Fruit fly (Drosophila melanogaster) whole organism, prepupa: ENCODE measurements around the gene vex.

Experiments
- Blimp-1 ChIP-seq: fragments of 200-800 bp; sonication (Bioruptor generic); optimal IDR thresholded peaks from 3 replicates; lab custom pipeline; 2017; ENCODE audit warnings: missing biosample characterization, missing genetic modification characterization, mild to moderate bottlenecking, moderate library complexity, missing genetic modification reagents
- CG11902 ChIP-seq: fragments of 200-800 bp; sonication (Bioruptor generic); optimal IDR thresholded peaks from 3 replicates; lab custom pipeline; 2016; ENCODE audit warnings: missing biosample characterization, missing genetic modification characterization
- CG32006 ChIP-seq: fragments of 200-800 bp; sonication (Bioruptor generic); optimal IDR thresholded peaks from 3 replicates; lab custom pipeline; 2017; ENCODE audit warnings: missing biosample characterization, mild to moderate bottlenecking, missing genetic modification characterization
- CG6163 ChIP-seq: fragments of 200-800 bp; sonication (Bioruptor generic); IDR thresholded peaks from 3 replicates; pipeline ENCODE4 v1.3.6; 2022; ENCODE audit warnings: missing biosample characterization, missing genetic modification characterization
- CG8632 ChIP-seq: fragments of 200-800 bp; sonication (Bioruptor generic); optimal IDR thresholded peaks from 3 replicates; lab custom pipeline; 2016; ENCODE audit warnings: missing biosample characterization, missing genetic modification characterization
- Eip75B ChIP-seq: fragments of 200-800 bp; sonication (Bioruptor generic); optimal IDR thresholded peaks from 3 replicates; lab custom pipeline; 2016; ENCODE audit warnings: missing biosample characterization, missing genetic modification characterization
- Met ChIP-seq: fragments of 200-800 bp; sonication (Bioruptor generic); optimal IDR thresholded peaks from 3 replicates; lab custom pipeline; 2016; ENCODE audit warnings: missing biosample characterization, missing genetic modification characterization
- Sox14 ChIP-seq: fragments of 200-800 bp; sonication (Bioruptor generic); optimal IDR thresholded peaks from 3 replicates; lab custom pipeline; 2016; ENCODE audit warnings: missing biosample characterization, missing genetic modification characterization
- acj6 ChIP-seq: fragments of 200-800 bp; sonication (Bioruptor generic); optimal IDR thresholded peaks from 3 replicates; lab custom pipeline; 2016; ENCODE audit warnings: missing biosample characterization, missing genetic modification characterization
- cyc ChIP-seq: fragments of 200-800 bp; sonication (Bioruptor generic); optimal IDR thresholded peaks from 3 replicates; lab custom pipeline; 2016; ENCODE audit warnings: missing biosample characterization, missing genetic modification characterization
- dac ChIP-seq: fragments of 200-800 bp; sonication (Bioruptor generic); optimal IDR thresholded peaks from 2 replicates; lab custom pipeline; 2017; ENCODE audit warnings: missing biosample characterization, mild to moderate bottlenecking, missing genetic modification characterization
- dsx ChIP-seq: fragments of 200-800 bp; optimal IDR thresholded peaks from 3 replicates; lab custom pipeline; 2019; ENCODE audit warnings: missing biosample characterization, mild to moderate bottlenecking, missing genetic modification characterization, moderate library complexity; ENCODE audit not compliant: poor library complexity, severe bottlenecking
- fd59A ChIP-seq: fragments of 200-800 bp; sonication (Bioruptor generic); optimal IDR thresholded peaks from 2 replicates; lab custom pipeline; 2017; ENCODE audit warnings: missing biosample characterization, mild to moderate bottlenecking, missing genetic modification characterization, missing genetic modification reagents
- fd85E ChIP-seq: fragments of 200-800 bp; sonication (Bioruptor generic); optimal IDR thresholded peaks from 3 replicates; lab custom pipeline; 2016; ENCODE audit warnings: missing biosample characterization, missing genetic modification characterization
- fkh ChIP-seq: fragments of 200-800 bp; sonication (Bioruptor generic); optimal IDR thresholded peaks from 3 replicates; lab custom pipeline; 2017; ENCODE audit warnings: missing biosample characterization, mild to moderate bottlenecking, missing genetic modification characterization, moderate library complexity
- net ChIP-seq: fragments of 200-800 bp; sonication (Bioruptor generic); optimal IDR thresholded peaks from 3 replicates; lab custom pipeline; 2016; ENCODE audit warnings: missing biosample characterization, missing genetic modification characterization
- salr ChIP-seq, 2 experiments: fragments of 200-800 bp; sonication (Bioruptor generic); optimal IDR thresholded peaks; 3 replicates each; lab custom pipeline; 2016 to 2018; ENCODE audit warnings: missing biosample characterization in 2 of 2, missing genetic modification characterization in 2 of 2, mild to moderate bottlenecking in 1 of 2
- svp ChIP-seq: fragments of 200-800 bp; sonication (Bioruptor generic); peaks from one replicate; lab custom pipeline; 2016; ENCODE audit warnings: missing biosample characterization, missing genetic modification characterization
- topi ChIP-seq: fragments of 200-800 bp; sonication (Bioruptor generic); optimal IDR thresholded peaks from 3 replicates; lab custom pipeline; 2016; ENCODE audit warnings: missing biosample characterization, missing genetic modification characterization
- vri ChIP-seq: fragments of 200-800 bp; sonication (Bioruptor generic); optimal IDR thresholded peaks from 3 replicates; lab custom pipeline; 2016; ENCODE audit warnings: missing biosample characterization, mild to moderate bottlenecking, missing genetic modification characterization

vex gene

DNA sequence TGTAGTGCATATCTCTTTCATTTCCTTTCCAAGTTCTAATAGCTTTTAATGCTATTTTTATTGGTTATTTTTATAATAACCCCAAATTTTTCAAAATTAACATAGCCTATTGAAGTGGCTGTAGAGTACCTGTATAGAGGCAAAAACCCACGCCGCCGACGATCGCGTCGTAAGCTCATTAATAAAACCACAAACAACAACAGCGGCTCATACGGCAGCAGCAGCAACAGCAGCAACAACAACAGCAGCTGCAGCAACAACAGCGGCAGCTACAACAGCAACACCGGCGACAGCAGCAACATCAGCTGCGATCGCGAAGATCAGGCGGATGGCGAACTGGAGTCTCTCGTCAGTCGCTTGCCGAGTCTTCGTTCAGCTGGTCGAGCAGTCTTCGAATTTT, 112.6 kb downstream of the vex start, which contains the start of gene CG2145 (continued):
- peak; percentile 85 for TF ChIP-seq svp (GFP tag; lab: Kevin White, UChicago)
- no peak for TF ChIP-seq Blimp-1
- peak; percentile 26 for TF ChIP-seq Eip75B (GFP tag; lab: Kevin White, UChicago)
- peak; percentile 88 for TF ChIP-seq CG6163 (GFP tag; lab: Robert Waterston, UW)
- TF ChIP-seq fd59A (GFP tag; lab: Kevin White, UChicago), result no peak
- TF ChIP-seq Sox14, result no peak
- TF ChIP-seq dac, result no peak
- TF ChIP-seq CG8632 (GFP tag; lab: Kevin White, UChicago), result peak; percentile 34

DNA sequence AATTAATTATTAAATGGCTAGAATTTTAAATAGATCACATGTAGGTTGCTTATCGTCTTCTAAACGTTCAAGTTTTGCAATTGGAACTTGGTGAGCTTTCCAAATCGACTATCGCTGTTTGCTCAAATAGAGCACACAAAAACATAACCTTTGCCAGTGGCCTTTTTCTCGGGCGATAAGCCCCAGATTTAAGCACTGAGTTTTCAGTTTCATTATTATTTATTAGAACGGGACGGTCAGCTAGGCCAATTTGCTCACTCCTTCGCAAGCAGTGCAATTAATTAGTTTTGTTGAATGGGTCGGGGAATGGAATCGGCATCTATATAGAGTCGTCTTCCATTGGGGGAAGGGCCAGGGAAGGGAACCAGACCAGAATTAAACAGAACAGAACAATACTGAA, 113.5 kb downstream of the vex start:
- TF ChIP-seq vri (peak; percentile 14), svp (GFP tag; lab: Kevin White, UChicago) (peak; percentile 77), Eip75B (GFP tag; lab: Kevin White, UChicago) (no peak), fd85E (GFP tag; lab: Kevin White, UChicago) (no peak), acj6 (no peak), CG11902 (GFP tag; lab: Kevin White, UChicago) (no peak), dac (no peak), cyc (no peak)
- TF ChIP-seq, all 60 proteins: peak for 2

DNA sequence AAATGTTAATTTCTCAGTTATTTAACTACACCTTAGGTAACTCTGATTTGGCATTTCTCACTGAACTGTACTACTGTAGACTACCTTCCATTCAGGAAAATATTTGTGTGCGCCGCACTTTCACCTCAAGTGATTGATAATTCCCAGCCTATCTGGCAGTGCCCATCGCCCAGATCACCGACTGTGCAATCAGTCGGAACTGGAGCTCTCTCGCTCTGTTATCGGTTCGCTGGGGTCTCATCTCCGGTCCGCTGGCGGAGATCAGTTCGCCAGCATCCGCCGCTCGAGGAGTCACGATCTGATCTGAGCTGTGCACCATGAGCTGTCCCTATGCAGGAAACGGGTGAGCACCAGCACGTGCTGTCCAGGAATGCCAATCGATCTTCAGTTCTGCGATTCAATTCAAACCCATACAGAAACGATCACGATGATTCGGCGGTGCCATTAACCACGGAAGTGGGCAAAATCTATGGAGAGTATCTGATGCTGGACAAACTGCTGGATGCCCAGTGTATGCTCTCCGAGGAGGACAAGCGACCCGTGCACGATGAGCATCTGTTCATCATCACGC, 115.9 kb downstream of the vex start, which contains the start of gene v:
TSS of gene v (plus strand) at position 262 of the 571 bp plus-strand sequence.
- TF ChIP-seq CG32006 (GFP tag; lab: Kevin White, UChicago) (no peak), svp (GFP tag; lab: Kevin White, UChicago) (peak; percentile 97), Met (GFP tag; lab: Kevin White, UChicago) (no peak), Blimp-1 (no peak), net (GFP tag; lab: Kevin White, UChicago) (no peak)

DNA sequence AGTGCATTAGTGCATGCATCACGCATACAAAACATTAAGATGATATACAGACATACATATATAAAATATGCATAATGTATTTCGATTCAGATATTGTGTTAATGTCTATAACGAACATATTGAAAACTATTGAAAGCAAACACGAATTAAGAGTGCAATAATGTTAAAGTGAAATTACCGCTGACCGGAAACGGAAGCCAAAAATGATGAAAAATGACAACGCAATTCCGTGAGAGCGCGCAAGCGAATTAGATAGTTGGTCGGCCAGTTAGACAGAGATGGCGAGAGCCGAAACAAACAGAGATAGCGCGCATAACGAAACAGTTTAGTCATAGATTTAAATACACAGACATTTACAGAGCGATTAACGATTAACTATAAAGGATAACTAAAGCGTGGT, 117.5 kb downstream of the vex start:
- no peak for TF ChIP-seq topi (GFP tag; lab: Kevin White, UChicago)

DNA sequence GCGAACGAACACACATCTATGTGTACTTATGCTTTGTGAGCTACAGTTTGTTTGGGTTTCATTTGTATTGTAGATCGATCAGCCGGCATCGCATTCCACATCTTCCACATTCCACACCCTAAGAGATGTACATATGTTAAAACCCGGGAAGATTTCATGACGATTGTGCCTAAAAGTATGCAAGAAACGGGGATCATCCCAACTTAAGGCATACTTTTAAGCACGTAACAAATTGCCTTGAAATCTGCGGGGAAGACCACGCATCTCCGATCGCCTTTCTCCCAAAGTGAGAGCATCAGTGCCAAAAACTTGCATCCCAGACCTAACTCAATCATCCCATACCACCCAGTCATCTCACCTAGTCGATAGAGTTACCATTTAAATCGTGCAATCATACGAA, 118.0 kb downstream of the vex start:
- TF ChIP-seq salr (GFP tag; optimal IDR thresholded peaks at IDR 0.05; lab: Kevin White, UChicago), result no peak
- TF ChIP-seq fkh, result peak; percentile 7
- no peak for TF ChIP-seq dsx (GFP tag; lab: Kevin White, UChicago)
